Fruit fly (Drosophila melanogaster) whole organism, prepupa: ENCODE results near the gene Gr22c.

Experiments used
- CG6854 ChIP-seq: fragments of 200-800 bp; sonication (Bioruptor generic); optimal IDR thresholded peaks from 2 replicates; lab custom pipeline; 2017; ENCODE audit warnings: missing biosample characterization, mild to moderate bottlenecking, missing genetic modification characterization
- CG7368 ChIP-seq: fragments of 200-800 bp; sonication (Bioruptor generic); optimal IDR thresholded peaks from 3 replicates; lab custom pipeline; 2016; ENCODE audit warnings: missing biosample characterization, missing genetic modification characterization
- CG8632 ChIP-seq: fragments of 200-800 bp; sonication (Bioruptor generic); optimal IDR thresholded peaks from 3 replicates; lab custom pipeline; 2016; ENCODE audit warnings: missing biosample characterization, missing genetic modification characterization
- Sox15 ChIP-seq: fragments of 200-800 bp; sonication (Bioruptor generic); optimal IDR thresholded peaks from 3 replicates; lab custom pipeline; 2016; ENCODE audit warnings: missing biosample characterization, missing genetic modification characterization
- spab ChIP-seq: fragments of 200-800 bp; sonication (Bioruptor generic); optimal IDR thresholded peaks from 2 replicates; lab custom pipeline; 2017; ENCODE audit warnings: missing biosample characterization, mild to moderate bottlenecking, missing genetic modification characterization, missing genetic modification reagents

- TF ChIP-seq CG6854 (GFP tag; lab: Kevin White, UChicago) (no peak), CG8632 (GFP tag; lab: Kevin White, UChicago) (no peak), CG7368 (GFP tag; lab: Kevin White, UChicago) (no peak), Sox15 (no peak), spab (GFP tag; lab: Kevin White, UChicago) (no peak)
Measured at dm6 chr2L:1837717-1838368, 46.2 kb upstream of the Gr22c start.
